Worm (Caenorhabditis elegans) whole organism, midembryonic: ENCODE results near the gene srx-60.

Experiments used
- T22C8.4 ChIP-seq: fragments of 200-800 bp; sonication (Bioruptor generic); IDR thresholded peaks from 2 replicates; pipeline ENCODE4 v1.3.6; 2022; ENCODE audit warnings: missing genetic modification characterization, missing compliant biosample characterization
- cog-1 ChIP-seq: sonication (generic microtip); optimal IDR thresholded peaks from 2 replicates; lab custom pipeline; 2016; ENCODE audit warnings: missing genetic modification characterization, missing compliant biosample characterization
- flt-1 ChIP-seq: fragments of 200-800 bp; sonication (Bioruptor generic); IDR thresholded peaks from 2 replicates; pipeline ENCODE4 v1.3.6; 2022; ENCODE audit warnings: missing genetic modification characterization, missing compliant biosample characterization
- ref-1 ChIP-seq: fragments of 200-800 bp; sonication (Bioruptor generic); conservative IDR thresholded peaks from 2 replicates; pipeline ENCODE4 v1.3.6; 2022; ENCODE audit warnings: missing genetic modification reagents, missing genetic modification characterization, missing compliant biosample characterization
- ztf-23 ChIP-seq: fragments of 200-800 bp; sonication (Bioruptor generic); IDR thresholded peaks from 2 replicates; pipeline ENCODE4 v1.3.6; 2022; ENCODE audit warnings: missing genetic modification reagents, missing genetic modification characterization, missing compliant biosample characterization
- ztf-29 ChIP-seq: fragments of 200-800 bp; sonication (Bioruptor generic); IDR thresholded peaks from 2 replicates; pipeline ENCODE4 v1.3.6; 2022; ENCODE audit warnings: missing genetic modification reagents, missing genetic modification characterization, missing compliant biosample characterization

DNA sequence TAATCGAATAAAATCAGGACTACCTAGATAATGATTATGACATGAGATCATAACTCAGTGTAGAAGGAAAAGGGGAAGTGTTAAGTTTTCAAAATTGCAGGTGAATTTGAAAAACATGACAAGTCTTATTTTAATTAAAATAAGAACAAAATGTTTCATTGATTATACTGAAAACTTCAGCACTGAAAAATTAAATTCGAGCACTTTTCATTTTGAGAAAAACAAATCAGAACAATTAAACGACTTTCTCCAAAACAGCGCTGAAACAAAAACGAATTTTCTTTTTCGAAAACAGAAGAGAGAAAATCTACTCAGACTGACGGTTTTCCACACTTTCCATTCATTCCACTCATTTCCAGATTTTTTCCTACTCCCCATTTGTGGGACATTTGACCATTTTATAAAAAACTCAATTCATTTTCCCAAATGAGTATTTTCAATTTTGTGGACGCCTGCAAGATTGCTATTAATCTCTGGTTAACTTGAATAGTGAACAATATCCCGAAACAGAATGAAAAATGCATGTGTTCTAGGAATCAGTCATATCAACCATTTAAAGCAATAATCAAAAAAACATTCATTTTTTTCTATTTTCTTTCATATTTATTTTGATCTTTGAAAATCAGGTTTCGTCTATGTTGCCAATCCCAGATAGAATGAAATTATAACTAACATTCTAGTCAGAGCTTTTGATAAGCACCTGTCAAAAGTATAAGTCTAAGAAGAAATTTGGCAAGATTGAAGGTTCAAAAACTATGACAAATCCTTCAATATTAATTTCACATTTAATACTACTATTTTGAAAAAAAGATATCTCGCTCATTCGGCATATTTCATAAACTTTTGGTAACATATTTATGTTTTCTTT is 48.3 kb upstream of the srx-60 start, which contains the start of the genes srh-231 and srh-275:
- TF ChIP-seq ztf-29, result no peak
- TF ChIP-seq flt-1 (GFP tag; lab: Robert Waterston, UW), result no peak
- no peak for TF ChIP-seq ztf-23 (GFP tag; lab: Robert Waterston, UW)
- TF ChIP-seq ref-1 (GFP tag; lab: Robert Waterston, UW), result no peak
- TF ChIP-seq T22C8.4, result no peak
- no peak for TF ChIP-seq cog-1 (tag; lab: Kevin White, UChicago)
